Fruit fly (Drosophila melanogaster): ENCODE measurements around the gene CG11694.

Gene CG11694

DNA sequence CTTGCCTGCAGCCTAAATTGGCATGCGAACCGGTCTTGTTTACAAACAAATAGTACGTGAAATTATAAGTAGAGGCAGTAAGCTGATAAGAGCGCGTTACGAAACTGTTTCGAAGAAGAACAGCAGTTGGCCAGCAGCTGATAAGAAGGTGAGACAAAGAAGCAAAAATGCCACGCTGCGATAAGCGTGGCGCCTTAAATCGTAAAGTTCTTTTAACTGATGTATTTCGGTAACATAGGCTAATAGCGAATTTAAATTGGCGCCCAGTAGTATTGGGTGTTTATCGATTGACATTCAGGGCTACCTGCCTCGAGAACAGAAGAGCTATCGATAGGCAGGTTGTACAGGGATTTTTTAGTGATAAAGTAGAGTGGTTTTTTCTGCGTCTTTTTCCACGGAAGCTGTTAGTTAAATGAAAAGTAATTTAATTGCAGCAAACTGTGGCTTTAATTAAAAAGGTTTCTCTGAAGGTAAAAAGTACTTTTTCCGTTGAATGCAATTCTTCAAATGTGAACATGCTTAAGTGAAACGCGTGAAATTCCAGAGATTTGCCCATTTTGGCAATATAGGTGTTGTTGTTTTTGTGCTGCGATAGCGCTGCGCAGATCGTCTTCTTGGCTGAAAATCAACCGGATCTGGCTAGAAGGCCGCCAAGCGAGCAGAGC is 44.8 kb upstream of the CG11694 start, which contains the start of gene stck (continued):
- TF ChIP-seq gfzf (GFP tag; optimal IDR thresholded peaks at IDR 0.05) (peak; percentile 94), ems (GFP tag; optimal IDR thresholded peaks at IDR 0.05) (no peak), CG12104 (GFP tag; optimal IDR thresholded peaks at IDR 0.05) (no peak), Fer3 (tag; optimal IDR thresholded peaks at IDR 0.05) (no peak), Dip2 (GFP tag; IDR thresholded peaks at IDR 0.05) (no peak), ken (GFP tag; IDR thresholded peaks at IDR 0.05) (no peak), chn (GFP tag; optimal IDR thresholded peaks at IDR 0.05) (no peak), CG1603 (tag; optimal IDR thresholded peaks at IDR 0.05) (peak; percentile 26), Neu2 (GFP tag; optimal IDR thresholded peaks at IDR 0.05; ENCODE audit: borderline replicate concordance) (no peak), nmo (GFP tag; optimal IDR thresholded peaks at IDR 0.05) (peak; percentile 51), Med (GFP tag) (peak; percentile 64), CG17361 (GFP tag; IDR thresholded peaks at IDR 0.05) (no peak), hkb (optimal IDR thresholded peaks at IDR 0.05) (peak; percentile 63), hkb (GFP tag; IDR thresholded peaks at IDR 0.05) (no peak), CG9215 (GFP tag; IDR thresholded peaks at IDR 0.05) (no peak), Hsf (GFP tag; optimal IDR thresholded peaks at IDR 0.05) (no peak), CG7839 (tag; optimal IDR thresholded peaks at IDR 0.05) (no peak), ara (GFP tag; IDR thresholded peaks at IDR 0.05) (no peak), CG6765 (GFP tag; optimal IDR thresholded peaks at IDR 0.05) (no peak), chinmo (GFP tag; IDR thresholded peaks at IDR 0.05; ENCODE audit: partially characterized antibody) (0 out of 4 replicates have a peak, but pooled peaks have one; percentile 12), CG9876 (GFP tag; optimal IDR thresholded peaks at IDR 0.05) (no peak), Sin3A (optimal IDR thresholded peaks at IDR 0.05) (peak; percentile 83), CG9797 (GFP tag; optimal IDR thresholded peaks at IDR 0.05) (peak; percentile 78), pho (GFP tag; optimal IDR thresholded peaks at IDR 0.05) (peak; percentile 7), H15 (GFP tag; IDR thresholded peaks at IDR 0.05) (no peak), unc-4 (GFP tag; IDR thresholded peaks at IDR 0.05; ENCODE audit: partially characterized antibody) (peak; percentile 63; the same call in 1 of the 2 replicates), ham (GFP tag; IDR thresholded peaks at IDR 0.05) (no peak), ato (GFP tag; IDR thresholded peaks at IDR 0.05; ENCODE audit: partially characterized antibody) (peak; percentile 69), Hmx (GFP tag; optimal IDR thresholded peaks at IDR 0.05) (no peak), CG18619 (GFP tag; optimal IDR thresholded peaks at IDR 0.05) (no peak), gsb-n (tag; optimal IDR thresholded peaks at IDR 0.05) (no peak), mam (GFP tag; optimal IDR thresholded peaks at IDR 0.05) (no peak), slbo (GFP tag; IDR thresholded peaks at IDR 0.05) (no peak), tna (GFP tag; IDR thresholded peaks at IDR 0.05; ENCODE audit: partially characterized antibody) (peak; percentile 70), slp2 (GFP tag; optimal IDR thresholded peaks at IDR 0.05) (no peak), sug (tag; optimal IDR thresholded peaks at IDR 0.05) (peak; percentile 76), CG13123 (GFP tag; optimal IDR thresholded peaks at IDR 0.05) (no peak), TFAM (GFP tag; optimal IDR thresholded peaks at IDR 0.05) (no peak), zen (tag; optimal IDR thresholded peaks at IDR 0.05) (peak; percentile 14), CG13287 (GFP tag; IDR thresholded peaks at IDR 0.05; ENCODE audit: partially characterized antibody) (peak; percentile 71; the same call in 1 of the 2 replicates), grn (GFP tag; optimal IDR thresholded peaks at IDR 0.05) (no peak), CG30020 (tag; optimal IDR thresholded peaks at IDR 0.05) (peak; percentile 43), Dll (GFP tag; IDR thresholded peaks at IDR 0.05; ENCODE audit: partially characterized antibody) (peak; percentile 50; the same call in 2 of the 4 replicates), ftz-f1 (GFP tag; optimal IDR thresholded peaks at IDR 0.05) (no peak), CG10267 (tag; optimal IDR thresholded peaks at IDR 0.05) (peak; percentile 14), CG17912 (GFP tag; optimal IDR thresholded peaks at IDR 0.05) (peak; percentile 18), CG17385 (GFP tag; optimal IDR thresholded peaks at IDR 0.05) (peak; percentile 36), Vsx1 (GFP tag; optimal IDR thresholded peaks at IDR 0.05) (peak; percentile 8), Sry-β (GFP tag; optimal IDR thresholded peaks at IDR 0.05) (peak; percentile 97), CG11456 (GFP tag; IDR thresholded peaks at IDR 0.05) (no peak)

Measured in whole organism, embryonic.